Worm (Caenorhabditis elegans) whole organism, young adult: ENCODE results near the gene F01G4.6.

ENCODE experiments used
- F10E7.11 ChIP-seq: sonication (generic microtip); optimal IDR thresholded peaks from 2 replicates; lab custom pipeline; 2017; ENCODE audit warnings: mild to moderate bottlenecking, missing genetic modification characterization, moderate library complexity, missing compliant biosample characterization
- attf-3 ChIP-seq: fragments of 200-800 bp; sonication (Bioruptor generic); conservative IDR thresholded peaks from 2 replicates; pipeline ENCODE4 v1.3.6; 2022; ENCODE audit warnings: missing genetic modification reagents, missing genetic modification characterization, missing compliant biosample characterization
- ceh-27 ChIP-seq: fragments of 200-800 bp; sonication (Bioruptor generic); optimal IDR thresholded peaks from 2 replicates; lab custom pipeline; 2018; ENCODE audit warnings: mild to moderate bottlenecking, missing genetic modification characterization, moderate library complexity, missing compliant biosample characterization
- hmg-1.2 ChIP-seq: fragments of 200-800 bp; sonication (Bioruptor generic); IDR thresholded peaks from 2 replicates; pipeline ENCODE4 v1.3.6; 2022; ENCODE audit warnings: missing genetic modification reagents, missing genetic modification characterization, missing compliant biosample characterization
- lin-26 ChIP-seq: fragments of 200-800 bp; sonication (Bioruptor generic); IDR thresholded peaks from 2 replicates; pipeline ENCODE4 v1.3.6; 2022; ENCODE audit warnings: missing genetic modification reagents, missing genetic modification characterization, missing compliant biosample characterization
- sdz-38 ChIP-seq: sonication (generic microtip); optimal IDR thresholded peaks from 2 replicates; lab custom pipeline; 2016; ENCODE audit warnings: missing genotype, missing genetic modification characterization, missing compliant biosample characterization

DNA sequence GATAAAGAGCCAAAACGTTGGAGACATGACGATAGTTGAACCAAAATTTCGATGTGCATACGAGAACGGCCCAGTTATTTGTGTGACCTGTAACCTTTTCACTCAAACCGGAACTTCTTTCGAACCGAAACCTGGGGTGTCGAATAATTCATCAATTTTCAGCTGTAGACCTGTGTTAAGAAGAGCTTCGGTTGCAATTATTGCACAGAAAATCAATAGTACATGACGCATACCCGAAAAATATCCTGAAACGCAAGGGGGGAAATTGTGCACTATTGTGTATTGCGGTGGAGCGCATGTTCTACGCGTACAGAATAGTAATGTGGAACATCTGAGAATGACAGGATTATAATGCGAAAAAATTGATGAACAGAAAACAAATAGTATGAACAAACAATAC lies 39.5 kb downstream of the F01G4.6 start, which contains the start of gene pigk-1:
- TF ChIP-seq lin-26 (GFP tag; lab: Robert Waterston, UW) (no peak), hmg-1.2 (GFP tag; lab: Robert Waterston, UW) (peak; percentile 37; the same call in 1 of the 2 replicates), ceh-27 (peak; percentile 2), F10E7.11 (tag; lab: Kevin White, UChicago) (no peak), attf-3 (no peak), sdz-38 (tag; lab: Kevin White, UChicago) (no peak)
